Worm (Caenorhabditis elegans) whole organism, young adult: Measurements from ENCODE around the gene rgs-10.

Experiments used
- B0019.2 ChIP-seq: fragments of 200-800 bp; sonication (Bioruptor generic); conservative IDR thresholded peaks from 2 replicates; pipeline ENCODE4 v1.3.6; 2022; ENCODE audit warnings: missing genetic modification reagents, missing genetic modification characterization, missing compliant biosample characterization
- B0261.1 ChIP-seq: sonication (generic microtip); optimal IDR thresholded peaks from 2 replicates; lab custom pipeline; 2016; ENCODE audit warnings: mild to moderate bottlenecking, missing genetic modification characterization, moderate library complexity, missing compliant biosample characterization
- D2030.7 ChIP-seq: fragments of 200-800 bp; sonication (Bioruptor generic); IDR thresholded peaks from 2 replicates; pipeline ENCODE4 v1.3.6; 2022; ENCODE audit warnings: missing genetic modification reagents, missing genetic modification characterization, missing compliant biosample characterization
- F39B2.1 ChIP-seq: fragments of 200-800 bp; sonication (Bioruptor generic); IDR thresholded peaks from 2 replicates; pipeline ENCODE4 v1.3.6; 2022; ENCODE audit warnings: missing genetic modification reagents, missing genetic modification characterization, missing compliant biosample characterization
- F52B5.7 ChIP-seq: sonication (generic microtip); optimal IDR thresholded peaks from 2 replicates; lab custom pipeline; 2016; ENCODE audit warnings: mild to moderate bottlenecking, missing genetic modification characterization, missing compliant biosample characterization
- Y95B8A.8 ChIP-seq: fragments of 200-800 bp; sonication (Bioruptor generic); IDR thresholded peaks from 2 replicates; pipeline ENCODE4 v1.3.6; 2022; ENCODE audit warnings: missing genetic modification reagents, missing genetic modification characterization, missing compliant biosample characterization
- ZK185.1 ChIP-seq: sonication (generic microtip); optimal IDR thresholded peaks from 2 replicates; lab custom pipeline; 2016; ENCODE audit warnings: mild to moderate bottlenecking, missing genetic modification characterization, missing compliant biosample characterization; ENCODE audit not compliant: poor library complexity, severe bottlenecking
- attf-3 ChIP-seq: fragments of 200-800 bp; sonication (Bioruptor generic); conservative IDR thresholded peaks from 2 replicates; pipeline ENCODE4 v1.3.6; 2022; ENCODE audit warnings: missing genetic modification reagents, missing genetic modification characterization, missing compliant biosample characterization
- attf-5 ChIP-seq: fragments of 200-800 bp; sonication (Bioruptor generic); optimal IDR thresholded peaks from 2 replicates; lab custom pipeline; 2018; ENCODE audit warnings: mild to moderate bottlenecking, missing genetic modification characterization, missing compliant biosample characterization
- bed-1 ChIP-seq: fragments of 200-800 bp; sonication (Bioruptor generic); IDR thresholded peaks from 2 replicates; pipeline ENCODE4 v1.3.6; 2022; ENCODE audit warnings: missing genetic modification reagents, missing genetic modification characterization, missing compliant biosample characterization
- dox-1 ChIP-seq: fragments of 200-800 bp; sonication (Bioruptor generic); IDR thresholded peaks from 2 replicates; pipeline ENCODE4 v1.3.6; 2022; ENCODE audit warnings: missing genetic modification reagents, missing genetic modification characterization, missing compliant biosample characterization
- egrh-3 ChIP-seq: fragments of 200-800 bp; sonication (Bioruptor generic); IDR thresholded peaks from 2 replicates; pipeline ENCODE4 v1.3.6; 2022; ENCODE audit warnings: missing genetic modification reagents, missing genetic modification characterization, missing compliant biosample characterization
- ekl-4 ChIP-seq: fragments of 200-800 bp; sonication (Bioruptor generic); IDR thresholded peaks from 2 replicates; pipeline ENCODE4 v1.3.6; 2022; ENCODE audit warnings: missing genetic modification reagents, missing genetic modification characterization, missing compliant biosample characterization
- ets-4 ChIP-seq: fragments of 200-800 bp; sonication (Bioruptor generic); optimal IDR thresholded peaks from 2 replicates; lab custom pipeline; 2018; ENCODE audit warnings: mild to moderate bottlenecking, missing genetic modification characterization, missing compliant biosample characterization
- gei-17 ChIP-seq: fragments of 200-800 bp; sonication (Bioruptor generic); optimal IDR thresholded peaks from 2 replicates; lab custom pipeline; 2018; ENCODE audit warnings: mild to moderate bottlenecking, missing genetic modification characterization, missing compliant biosample characterization
- him-1 ChIP-seq: sonication (generic microtip); optimal IDR thresholded peaks from 2 replicates; lab custom pipeline; 2016; ENCODE audit warnings: missing genotype, missing genetic modification reagents, missing genetic modification characterization, missing compliant biosample characterization
- hlh-26 ChIP-seq: fragments of 200-800 bp; sonication (Bioruptor generic); conservative IDR thresholded peaks from 2 replicates; pipeline ENCODE4 v1.3.6; 2022; ENCODE audit warnings: missing genetic modification reagents, missing genetic modification characterization, missing compliant biosample characterization
- hmg-1.2 ChIP-seq: fragments of 200-800 bp; sonication (Bioruptor generic); IDR thresholded peaks from 2 replicates; pipeline ENCODE4 v1.3.6; 2022; ENCODE audit warnings: missing genetic modification reagents, missing genetic modification characterization, missing compliant biosample characterization
- hrde-1 ChIP-seq: sonication (generic microtip); optimal IDR thresholded peaks from 2 replicates; lab custom pipeline; 2016; ENCODE audit warnings: missing genetic modification characterization, mild to moderate bottlenecking, missing compliant biosample characterization, moderate library complexity, missing genotype, missing genetic modification reagents, borderline replicate concordance
- hsf-1 ChIP-seq: fragments of 200-800 bp; sonication (Bioruptor generic); IDR thresholded peaks from 2 replicates; pipeline ENCODE4 v1.3.6; 2022; ENCODE audit warnings: missing genetic modification reagents, missing genetic modification characterization, missing compliant biosample characterization
- lag-1 ChIP-seq: fragments of 200-800 bp; sonication (Bioruptor generic); IDR thresholded peaks from 2 replicates; pipeline ENCODE4 v1.3.6; 2022; ENCODE audit warnings: missing genetic modification reagents, missing genetic modification characterization, missing compliant biosample characterization
- let-526 ChIP-seq: fragments of 200-800 bp; sonication (Bioruptor generic); IDR thresholded peaks from 2 replicates; pipeline ENCODE4 v1.3.6; 2022; ENCODE audit warnings: missing genetic modification reagents, missing genetic modification characterization, missing compliant biosample characterization
- lin-26 ChIP-seq: fragments of 200-800 bp; sonication (Bioruptor generic); IDR thresholded peaks from 2 replicates; pipeline ENCODE4 v1.3.6; 2022; ENCODE audit warnings: missing genetic modification reagents, missing genetic modification characterization, missing compliant biosample characterization
- lir-1 ChIP-seq: fragments of 200-800 bp; sonication (Bioruptor generic); conservative IDR thresholded peaks from 2 replicates; pipeline ENCODE4 v1.3.6; 2022; ENCODE audit warnings: missing genetic modification reagents, missing genetic modification characterization, missing compliant biosample characterization
- lsy-27 ChIP-seq: sonication (generic microtip); optimal IDR thresholded peaks from 2 replicates; lab custom pipeline; 2017; ENCODE audit warnings: missing genetic modification characterization, mild to moderate bottlenecking, missing compliant biosample characterization, antibody characterized with exemption, missing genotype, borderline replicate concordance; ENCODE audit not compliant: insufficient read depth
- madf-3 ChIP-seq: fragments of 200-800 bp; sonication (Bioruptor generic); IDR thresholded peaks from 2 replicates; pipeline ENCODE4 v1.3.6; 2022; ENCODE audit warnings: missing genetic modification reagents, missing genetic modification characterization, missing compliant biosample characterization
- nhr-80 ChIP-seq: sonication (generic microtip); optimal IDR thresholded peaks from 2 replicates; lab custom pipeline; 2016; ENCODE audit warnings: missing genetic modification characterization, missing compliant biosample characterization
- pbrm-1 ChIP-seq: fragments of 200-800 bp; sonication (Bioruptor generic); IDR thresholded peaks from 2 replicates; pipeline ENCODE4 v1.3.6; 2022; ENCODE audit warnings: missing genetic modification reagents, missing genetic modification characterization, missing compliant biosample characterization
- pha-4 ChIP-seq: fragments of 150-350 bp; sonication (generic microtip); optimal IDR thresholded peaks from 2 replicates; lab custom pipeline; 2014; ENCODE audit warnings: missing biosample characterization, missing genetic modification reagents, missing genetic modification characterization
- rpc-1 ChIP-seq, 2 experiments: fragments of 150-350 bp in 1 of 2; sonication (generic microtip) in 1 of 2; optimal IDR thresholded peaks; 2 replicates each; lab custom pipeline; 2014 to 2018; ENCODE audit warnings: missing biosample characterization in 1 of 2, missing genetic modification characterization in 1 of 2, missing genetic modification reagents in 1 of 2, missing genotype in 1 of 2
- snpc-1.3 ChIP-seq: sonication (generic microtip); optimal IDR thresholded peaks from 2 replicates; lab custom pipeline; 2017; ENCODE audit warnings: missing genetic modification characterization, mild to moderate bottlenecking, missing compliant biosample characterization, antibody characterized with exemption, moderate library complexity, missing genotype, missing genetic modification reagents; ENCODE audit not compliant: insufficient read depth
- snpc-4 ChIP-seq, 5 experiments: fragments of 150-350 bp in 1 of 5; sonication (generic microtip) in 4 of 5; optimal IDR thresholded peaks; 2 replicates each; lab custom pipeline; 2014 to 2018; ENCODE audit warnings: missing genetic modification characterization in 5 of 5, missing biosample characterization in 3 of 5, antibody characterized with exemption in 2 of 5, mild to moderate bottlenecking in 2 of 5, missing compliant biosample characterization in 2 of 5, missing genotype in 2 of 5, moderate library complexity in 2 of 5, missing genetic modification reagents in 1 of 5
- tbp1 ChIP-seq: fragments of 200-800 bp; sonication (Bioruptor generic); optimal IDR thresholded peaks from 2 replicates; lab custom pipeline; 2018; ENCODE audit warnings: mild to moderate bottlenecking, missing genetic modification characterization, missing compliant biosample characterization
- unc-130 ChIP-seq: sonication (generic microtip); optimal IDR thresholded peaks from 2 replicates; lab custom pipeline; 2016; ENCODE audit warnings: missing genetic modification reagents, missing genetic modification characterization, missing compliant biosample characterization
- ztf-25 ChIP-seq: fragments of 200-800 bp; sonication (Bioruptor generic); IDR thresholded peaks from 2 replicates; pipeline ENCODE4 v1.3.6; 2022; ENCODE audit warnings: missing genetic modification reagents, missing genetic modification characterization, missing compliant biosample characterization

rgs-10 gene

DNA sequence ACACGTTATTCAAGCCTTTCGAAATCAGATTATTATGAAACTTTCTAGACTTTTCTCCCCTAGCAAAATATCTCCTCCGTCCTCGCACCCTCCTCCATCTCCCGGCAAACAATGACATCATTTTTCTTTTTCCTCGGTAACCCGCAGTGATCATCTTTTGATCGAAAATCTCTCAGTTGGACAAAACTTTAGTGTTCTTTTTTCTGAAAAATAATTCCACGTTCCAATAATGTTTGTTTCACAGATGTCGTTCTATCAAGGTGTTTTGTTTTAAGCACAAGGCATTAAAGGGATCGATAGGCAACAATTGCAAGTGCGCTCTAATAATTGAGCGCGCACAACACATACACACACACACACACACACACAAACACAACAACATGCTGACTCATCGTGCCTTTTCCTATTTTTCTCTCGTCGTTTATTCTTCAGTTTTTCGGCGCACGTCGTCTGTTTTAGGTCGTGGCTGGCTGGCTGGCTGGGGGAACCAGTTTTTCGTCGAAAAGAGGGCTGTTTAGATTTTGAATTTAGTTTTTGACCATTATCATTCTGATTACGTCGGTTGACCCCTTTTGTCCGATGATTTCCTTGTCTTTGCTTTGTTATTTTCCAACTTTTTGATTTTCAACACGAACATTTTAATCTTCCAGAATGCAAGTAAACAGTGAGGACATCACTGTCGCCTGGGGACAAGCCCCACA, 13.1 kb downstream of the rgs-10 start, which contains the start of gene F20D1.3 (continued):
- TF ChIP-seq ets-4 (GFP tag; lab: Kevin White, UChicago) (no peak), attf-5 (GFP tag; lab: Kevin White, UChicago) (peak; percentile 68), egrh-3 (GFP tag; lab: Robert Waterston, UW) (0 out of 2 replicates have a peak, but pooled peaks have one; percentile 9), madf-3 (GFP tag; lab: Robert Waterston, UW) (no peak), ekl-4 (GFP tag; lab: Robert Waterston, UW) (no peak), ztf-25 (no peak), lin-26 (GFP tag; lab: Robert Waterston, UW) (no peak), ZK185.1 (tag; lab: Kevin White, UChicago) (no peak), rpc-1 (optimal IDR thresholded peaks at IDR 0.05; lab: Kevin White, UChicago) (no peak), rpc-1 (tag; optimal IDR thresholded peaks at IDR 0.05; lab: Kevin White, UChicago) (no peak), hlh-26 (GFP tag; lab: Robert Waterston, UW) (no peak), pha-4 (tag; lab: Kevin White, UChicago) (no peak), lsy-27 (tag; lab: Kevin White, UChicago) (no peak), dox-1 (no peak), Y95B8A.8 (GFP tag; lab: Robert Waterston, UW) (no peak), F52B5.7 (no peak), nhr-80 (peak; percentile 40), lag-1 (GFP tag; lab: Robert Waterston, UW) (no peak), unc-130 (GFP tag; lab: Kevin White, UChicago) (no peak), attf-3 (0 out of 2 replicates have a peak, but pooled peaks have one; percentile 19), bed-1 (GFP tag; lab: Robert Waterston, UW) (no peak), gei-17 (GFP tag; lab: Kevin White, UChicago) (no peak), him-1 (tag; lab: Kevin White, UChicago) (no peak), let-526 (GFP tag; lab: Robert Waterston, UW) (no peak)

DNA sequence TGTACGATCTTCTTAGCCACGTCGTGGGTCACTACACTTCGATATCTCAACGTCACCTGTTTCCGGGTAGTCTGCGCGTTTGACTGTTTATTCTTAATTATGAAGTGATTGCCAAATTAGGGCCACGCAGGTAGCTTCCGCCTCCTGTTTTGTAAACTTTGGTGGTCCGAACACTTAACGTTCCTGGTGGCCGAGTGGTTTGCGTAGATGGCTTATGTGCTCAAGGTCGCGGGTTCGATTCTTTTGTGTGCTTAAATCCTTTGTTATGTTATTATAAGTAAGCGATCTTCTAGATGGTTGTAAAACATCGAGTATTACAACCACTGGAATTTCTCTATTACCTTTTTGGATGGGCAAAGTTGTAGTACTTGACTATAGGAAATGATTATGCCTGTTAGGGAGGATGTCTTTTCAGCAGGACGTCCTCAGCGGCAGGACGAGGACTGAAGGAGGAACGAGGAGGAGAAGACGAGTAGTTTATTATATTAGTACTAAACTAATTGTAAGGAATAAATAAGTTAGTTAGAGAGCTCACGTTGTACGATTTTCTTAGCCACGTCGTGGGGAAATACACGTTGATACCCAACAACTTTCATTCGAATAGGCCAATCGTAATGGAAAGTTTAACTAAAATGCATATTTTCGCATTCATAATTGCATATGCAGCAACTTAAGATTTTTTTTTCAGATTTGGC, 14.4 kb downstream of the rgs-10 start:
- peak; percentile 61 for TF ChIP-seq pbrm-1 (GFP tag; lab: Robert Waterston, UW)
- TF ChIP-seq lir-1, result 0 out of 2 replicates have a peak, but pooled peaks have one; percentile 34
- peak; percentile 36; the same call in 1 of the 2 replicates for TF ChIP-seq D2030.7
- no peak for TF ChIP-seq lsy-27 (tag; lab: Kevin White, UChicago)
- no peak for TF ChIP-seq unc-130 (GFP tag; lab: Kevin White, UChicago)
- TF ChIP-seq rpc-1 (optimal IDR thresholded peaks at IDR 0.05; lab: Kevin White, UChicago), result peak; percentile 55
- peak; percentile 81 for TF ChIP-seq rpc-1 (tag; optimal IDR thresholded peaks at IDR 0.05; lab: Kevin White, UChicago)
- TF ChIP-seq B0261.1 (tag; lab: Kevin White, UChicago), result peak; percentile 62
- TF ChIP-seq B0019.2, result no peak
- peak; percentile 84 for TF ChIP-seq tbp1 (GFP tag; lab: Kevin White, UChicago)
- 0 out of 2 replicates have a peak, but pooled peaks have one; percentile 44 for TF ChIP-seq lin-26 (GFP tag; lab: Robert Waterston, UW)
- TF ChIP-seq bed-1 (GFP tag; lab: Robert Waterston, UW), result no peak
- no peak for TF ChIP-seq F39B2.1 (GFP tag; lab: Robert Waterston, UW)
- TF ChIP-seq snpc-1.3, result peak; percentile 15
- peak; percentile 62 for TF ChIP-seq snpc-4 (GFP tag; optimal IDR thresholded peaks at IDR 0.05; lab: Kevin White, UChicago)
- peak in 1 of 4 experiments; percentile 54 for TF ChIP-seq snpc-4 (tag; optimal IDR thresholded peaks at IDR 0.05; lab: Kevin White, UChicago)
- TF ChIP-seq hsf-1 (GFP tag; lab: Robert Waterston, UW), result 0 out of 2 replicates have a peak, but pooled peaks have one; percentile 21
- TF ChIP-seq hrde-1 (tag; lab: Kevin White, UChicago), result peak; percentile 47
- TF ChIP-seq hmg-1.2, result peak; percentile 35
